Fruit fly (Drosophila melanogaster) whole organism, embryonic: ENCODE results near the gene ari-1.

Source experiments
- ATbp ChIP-seq: fragments of 200-800 bp; sonication (Bioruptor generic); optimal IDR thresholded peaks from 2 replicates; lab custom pipeline; 2017; ENCODE audit warnings: missing biosample characterization, mild to moderate bottlenecking, missing genetic modification characterization, missing genetic modification reagents
- Atf6 ChIP-seq: fragments of 200-800 bp; sonication (Bioruptor generic); IDR thresholded peaks from 2 replicates; pipeline ENCODE4 v1.3.6; 2022; ENCODE audit warnings: missing biosample characterization, missing genetic modification characterization
- Bdp1 ChIP-seq: fragments of 200-800 bp; sonication (Bioruptor generic); optimal IDR thresholded peaks from 3 replicates; lab custom pipeline; 2016; ENCODE audit warnings: missing biosample characterization, missing genetic modification characterization
- BtbVII ChIP-seq: fragments of 200-800 bp; sonication (Bioruptor generic); optimal IDR thresholded peaks from 3 replicates; lab custom pipeline; 2017; ENCODE audit warnings: missing biosample characterization, mild to moderate bottlenecking, missing genetic modification characterization
- CG11085 ChIP-seq: fragments of 200-800 bp; sonication (Bioruptor generic); IDR thresholded peaks from 2 replicates; pipeline ENCODE4 v1.3.6; 2022; ENCODE audit warnings: missing biosample characterization, missing genetic modification characterization
- CG11723 ChIP-seq: fragments of 200-800 bp; sonication (Bioruptor generic); optimal IDR thresholded peaks from 2 replicates; lab custom pipeline; 2017; ENCODE audit warnings: missing biosample characterization, mild to moderate bottlenecking, missing genetic modification characterization
- CG13296 ChIP-seq: fragments of 200-800 bp; sonication (Bioruptor generic); optimal IDR thresholded peaks from 3 replicates; lab custom pipeline; 2018; ENCODE audit warnings: missing biosample characterization, mild to moderate bottlenecking, missing genetic modification characterization
- CG15269 ChIP-seq: fragments of 200-800 bp; sonication (Bioruptor generic); optimal IDR thresholded peaks from 2 replicates; lab custom pipeline; 2018; ENCODE audit warnings: missing biosample characterization, mild to moderate bottlenecking, missing genetic modification characterization, moderate library complexity
- CG1529 ChIP-seq: fragments of 200-800 bp; sonication (Bioruptor generic); optimal IDR thresholded peaks from 3 replicates; lab custom pipeline; 2018; ENCODE audit warnings: missing biosample characterization, missing genetic modification characterization
- CG16813 ChIP-seq: fragments of 200-800 bp; sonication (Bioruptor generic); IDR thresholded peaks from 3 replicates; pipeline ENCODE4 v1.3.6; 2022; ENCODE audit warnings: missing biosample characterization, missing genetic modification characterization; ENCODE audit not compliant: partially characterized antibody
- CG18764 ChIP-seq: fragments of 200-800 bp; sonication (Bioruptor generic); optimal IDR thresholded peaks from 3 replicates; lab custom pipeline; 2016; ENCODE audit warnings: missing biosample characterization, missing genetic modification characterization
- CG30431 ChIP-seq: fragments of 200-800 bp; sonication (Bioruptor generic); optimal IDR thresholded peaks from 2 replicates; lab custom pipeline; 2017; ENCODE audit warnings: missing biosample characterization, missing genetic modification characterization
- CG3281 ChIP-seq: fragments of 200-800 bp; sonication (Bioruptor generic); optimal IDR thresholded peaks from 3 replicates; lab custom pipeline; 2017; ENCODE audit warnings: missing biosample characterization, mild to moderate bottlenecking, missing genetic modification characterization
- CG4360 ChIP-seq: fragments of 200-800 bp; sonication (Bioruptor generic); IDR thresholded peaks from 2 replicates; pipeline ENCODE4 v1.3.6; 2022; ENCODE audit warnings: missing biosample characterization, missing genetic modification characterization
- CG4854 ChIP-seq: fragments of 200-800 bp; sonication (Bioruptor generic); optimal IDR thresholded peaks from 2 replicates; lab custom pipeline; 2016; ENCODE audit warnings: missing biosample characterization, missing genetic modification characterization, inconsistent platforms
- CG6854 ChIP-seq: fragments of 200-800 bp; sonication (Bioruptor generic); optimal IDR thresholded peaks from 3 replicates; lab custom pipeline; 2017; ENCODE audit warnings: missing biosample characterization, mild to moderate bottlenecking, missing genetic modification characterization
- CG7556 ChIP-seq: fragments of 200-800 bp; sonication (Bioruptor generic); optimal IDR thresholded peaks from 2 replicates; lab custom pipeline; 2017; ENCODE audit warnings: missing biosample characterization, mild to moderate bottlenecking, missing genetic modification characterization
- CG7745 ChIP-seq: fragments of 200-800 bp; sonication (Bioruptor generic); optimal IDR thresholded peaks from 2 replicates; lab custom pipeline; 2018; ENCODE audit warnings: missing biosample characterization, mild to moderate bottlenecking, missing genetic modification characterization, moderate library complexity
- CG7839 ChIP-seq: fragments of 200-800 bp; sonication (Bioruptor generic); optimal IDR thresholded peaks from 3 replicates; lab custom pipeline; 2018; ENCODE audit warnings: missing biosample characterization, mild to moderate bottlenecking, missing genetic modification characterization, moderate library complexity
- CG7987 ChIP-seq: fragments of 200-800 bp; sonication (Bioruptor generic); optimal IDR thresholded peaks from 2 replicates; lab custom pipeline; 2018; ENCODE audit warnings: missing biosample characterization, mild to moderate bottlenecking, missing genetic modification characterization, moderate library complexity
- CG8388 ChIP-seq: fragments of 200-800 bp; sonication (Bioruptor generic); optimal IDR thresholded peaks from 2 replicates; lab custom pipeline; 2019; ENCODE audit warnings: missing biosample characterization, mild to moderate bottlenecking, missing genetic modification characterization, moderate library complexity
- CG8924 ChIP-seq: fragments of 200-800 bp; optimal IDR thresholded peaks from 3 replicates; lab custom pipeline; 2019; ENCODE audit warnings: missing biosample characterization, mild to moderate bottlenecking, missing genetic modification characterization, moderate library complexity
- Camta ChIP-seq: fragments of 200-800 bp; sonication (Bioruptor generic); optimal IDR thresholded peaks from 2 replicates; lab custom pipeline; 2016; ENCODE audit warnings: missing biosample characterization, missing genetic modification characterization
- CoRest ChIP-seq: fragments of 200-800 bp; sonication (Bioruptor generic); optimal IDR thresholded peaks from 3 replicates; lab custom pipeline; 2018; ENCODE audit warnings: missing biosample characterization, mild to moderate bottlenecking, missing genetic modification characterization, moderate library complexity
- Dip3 ChIP-seq: fragments of 200-800 bp; sonication (Bioruptor generic); optimal IDR thresholded peaks from 3 replicates; lab custom pipeline; 2016; ENCODE audit warnings: missing biosample characterization, missing genetic modification characterization
- HLH54F ChIP-seq: fragments of 200-800 bp; sonication (Bioruptor generic); optimal IDR thresholded peaks from 3 replicates; lab custom pipeline; 2016; ENCODE audit warnings: missing biosample characterization, missing genetic modification characterization
- Hr51 ChIP-seq, 2 experiments: fragments of 200-800 bp; sonication (Bioruptor generic); optimal IDR thresholded peaks; 2 replicates in 1 of 2; 3 replicates in 1 of 2; lab custom pipeline; 2016 to 2018; ENCODE audit warnings: missing biosample characterization in 2 of 2, missing genetic modification characterization in 2 of 2, mild to moderate bottlenecking in 1 of 2, moderate library complexity in 1 of 2
- MBD-R2 ChIP-seq: fragments of 200-800 bp; sonication (Bioruptor generic); IDR thresholded peaks from 2 replicates; pipeline ENCODE4 v1.3.6; 2022; ENCODE audit warnings: missing biosample characterization, missing genetic modification characterization
- Mes4 ChIP-seq: fragments of 200-800 bp; sonication (Bioruptor generic); optimal IDR thresholded peaks from 2 replicates; lab custom pipeline; 2016; ENCODE audit warnings: missing biosample characterization, missing genetic modification characterization
- NC2β ChIP-seq: fragments of 200-800 bp; sonication (Bioruptor generic); optimal IDR thresholded peaks from 2 replicates; lab custom pipeline; 2016; ENCODE audit warnings: missing biosample characterization, missing genetic modification characterization
- Nf-YA ChIP-seq: fragments of 200-800 bp; sonication (Bioruptor generic); IDR thresholded peaks from 2 replicates; pipeline ENCODE4 v1.3.6; 2022; ENCODE audit warnings: missing biosample characterization, missing genetic modification characterization
- NfI ChIP-seq: fragments of 200-800 bp; sonication (Bioruptor generic); optimal IDR thresholded peaks from 3 replicates; lab custom pipeline; 2018; ENCODE audit warnings: missing biosample characterization, mild to moderate bottlenecking, missing genetic modification characterization, moderate library complexity
- Optix ChIP-seq: fragments of 200-800 bp; sonication (Bioruptor generic); IDR thresholded peaks from 3 replicates; pipeline ENCODE4 v1.3.6; 2022; ENCODE audit warnings: missing biosample characterization, missing genetic modification characterization
- Ptx1 ChIP-seq: fragments of 200-800 bp; sonication (Bioruptor generic); IDR thresholded peaks from 2 replicates; pipeline ENCODE4 v1.3.6; 2022; ENCODE audit warnings: missing biosample characterization, missing genetic modification characterization
- Sry-δ ChIP-seq: fragments of 200-800 bp; sonication (Bioruptor generic); optimal IDR thresholded peaks from 2 replicates; lab custom pipeline; 2016; ENCODE audit warnings: missing biosample characterization, missing genetic modification characterization
- Taf1 ChIP-seq: fragments of 200-800 bp; sonication (Bioruptor generic); IDR thresholded peaks from 2 replicates; pipeline ENCODE4 v1.3.6; 2022; ENCODE audit warnings: missing biosample characterization, missing genetic modification characterization
- Xbp1 ChIP-seq: fragments of 200-800 bp; sonication (Bioruptor generic); optimal IDR thresholded peaks from 3 replicates; lab custom pipeline; 2016; ENCODE audit warnings: missing biosample characterization, mild to moderate bottlenecking, missing genetic modification characterization
- abd-A ChIP-seq: fragments of 200-800 bp; sonication (Bioruptor generic); optimal IDR thresholded peaks from 3 replicates; lab custom pipeline; 2019; ENCODE audit warnings: missing biosample characterization, mild to moderate bottlenecking, missing genetic modification characterization, moderate library complexity
- dan ChIP-seq: fragments of 200-800 bp; sonication (Bioruptor generic); IDR thresholded peaks from 2 replicates; pipeline ENCODE4 v1.3.6; 2022; ENCODE audit warnings: missing biosample characterization, missing genetic modification characterization
- en ChIP-seq: fragments of 200-800 bp; sonication (Bioruptor generic); optimal IDR thresholded peaks from 2 replicates; lab custom pipeline; 2016; ENCODE audit warnings: missing biosample characterization, missing genetic modification characterization
- fd64A ChIP-seq: fragments of 200-800 bp; sonication (Bioruptor generic); optimal IDR thresholded peaks from 3 replicates; lab custom pipeline; 2018; ENCODE audit warnings: missing biosample characterization, mild to moderate bottlenecking, missing genetic modification characterization
- gcm ChIP-seq: fragments of 200-800 bp; sonication (Bioruptor generic); optimal IDR thresholded peaks from 2 replicates; lab custom pipeline; 2019; ENCODE audit warnings: missing biosample characterization, mild to moderate bottlenecking, missing genetic modification characterization, moderate library complexity
- gem ChIP-seq: fragments of 200-800 bp; sonication (Bioruptor generic); optimal IDR thresholded peaks from 2 replicates; lab custom pipeline; 2019; ENCODE audit warnings: missing biosample characterization, mild to moderate bottlenecking, missing genetic modification characterization, moderate library complexity
- her ChIP-seq: fragments of 200-800 bp; sonication (Bioruptor generic); optimal IDR thresholded peaks from 2 replicates; lab custom pipeline; 2016; ENCODE audit warnings: missing biosample characterization, missing genetic modification characterization
- jigr1 ChIP-seq: fragments of 200-800 bp; sonication (Bioruptor generic); IDR thresholded peaks from 3 replicates; pipeline ENCODE4 v1.3.6; 2022; ENCODE audit warnings: missing biosample characterization, missing genetic modification characterization
- kni ChIP-seq: fragments of 200-800 bp; sonication (Bioruptor generic); optimal IDR thresholded peaks from 3 replicates; lab custom pipeline; 2017; ENCODE audit warnings: mild to moderate bottlenecking, missing biosample characterization, missing genetic modification reagents, missing genetic modification characterization
- pb ChIP-seq: fragments of 200-800 bp; sonication (Bioruptor generic); optimal IDR thresholded peaks from 3 replicates; lab custom pipeline; 2016; ENCODE audit warnings: missing biosample characterization, missing genetic modification characterization
- ro ChIP-seq: fragments of 200-800 bp; sonication (Bioruptor generic); IDR thresholded peaks from 2 replicates; pipeline ENCODE4 v1.3.6; 2022; ENCODE audit warnings: missing biosample characterization, missing genetic modification characterization
- schlank ChIP-seq: fragments of 200-800 bp; sonication (Bioruptor generic); optimal IDR thresholded peaks from 2 replicates; lab custom pipeline; 2018; ENCODE audit warnings: missing biosample characterization, mild to moderate bottlenecking, missing genetic modification characterization
- scrt ChIP-seq: fragments of 200-800 bp; sonication (Bioruptor generic); optimal IDR thresholded peaks from 2 replicates; lab custom pipeline; 2018; ENCODE audit warnings: missing biosample characterization, mild to moderate bottlenecking, missing genetic modification characterization, moderate library complexity
- sd ChIP-seq: fragments of 200-800 bp; sonication (Bioruptor generic); optimal IDR thresholded peaks from 3 replicates; lab custom pipeline; 2018; ENCODE audit warnings: missing biosample characterization, mild to moderate bottlenecking, missing genetic modification characterization, moderate library complexity
- vnd ChIP-seq: fragments of 200-800 bp; sonication (Bioruptor generic); IDR thresholded peaks from 3 replicates; pipeline ENCODE4 v1.3.6; 2022; ENCODE audit warnings: missing biosample characterization, missing genetic modification characterization; ENCODE audit not compliant: partially characterized antibody

The ari-1 gene

DNA sequence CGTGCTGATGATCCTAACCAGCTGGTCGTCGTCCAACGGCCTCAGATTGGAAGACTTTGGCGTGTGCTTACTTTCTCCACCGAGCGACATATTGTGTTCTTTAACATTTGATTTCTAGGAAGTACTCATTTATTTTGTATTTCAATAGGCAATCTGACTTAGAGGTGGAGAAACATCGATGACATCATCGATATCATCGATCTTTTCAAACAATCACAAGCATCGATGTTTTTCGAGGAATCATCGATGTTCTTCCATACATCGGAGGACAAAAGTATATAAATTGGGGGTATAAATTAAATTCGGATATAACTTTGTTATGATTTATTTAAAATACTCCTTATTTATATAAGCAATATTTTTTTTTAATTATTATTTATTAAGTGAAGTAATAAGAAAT is 47.3 kb downstream of the ari-1 start, which contains the start of gene Swt1 (continued):
- TF ChIP-seq Atf6 (GFP tag; lab: Robert Waterston, UW) (no peak), CG18764 (GFP tag; lab: Kevin White, UChicago) (no peak), Sry-δ (GFP tag; lab: Kevin White, UChicago) (peak; percentile 81), CG11085 (GFP tag; lab: Robert Waterston, UW) (no peak), jigr1 (GFP tag; lab: Robert Waterston, UW) (no peak), en (no peak), Taf1 (GFP tag; lab: Robert Waterston, UW) (no peak), CG13296 (GFP tag; lab: Kevin White, UChicago) (no peak), fd64A (GFP tag; lab: Kevin White, UChicago) (no peak), CG4854 (GFP tag; lab: Kevin White, UChicago) (no peak), CG8924 (no peak), CG7556 (no peak), CG11723 (no peak), Mes4 (GFP tag; lab: Kevin White, UChicago) (no peak), pb (no peak), CG7839 (tag; lab: Kevin White, UChicago) (no peak), MBD-R2 (GFP tag; lab: Robert Waterston, UW) (peak; percentile 65), NfI (GFP tag; lab: Kevin White, UChicago) (no peak), CG1529 (no peak), Nf-YA (GFP tag; lab: Robert Waterston, UW) (no peak), ro (GFP tag; lab: Robert Waterston, UW) (no peak), CG8388 (no peak), BtbVII (GFP tag; lab: Kevin White, UChicago) (no peak), sd (tag; lab: Kevin White, UChicago) (no peak), Bdp1 (no peak), Camta (GFP tag; lab: Kevin White, UChicago) (no peak), CG16813 (GFP tag; lab: Robert Waterston, UW) (peak; percentile 93), kni (no peak), schlank (no peak), ATbp (GFP tag; lab: Kevin White, UChicago) (no peak), Xbp1 (GFP tag; lab: Kevin White, UChicago) (no peak), Dip3 (GFP tag; lab: Kevin White, UChicago) (no peak), CG3281 (GFP tag; lab: Kevin White, UChicago) (no peak), Ptx1 (no peak), gcm (GFP tag; lab: Kevin White, UChicago) (no peak), abd-A (tag; lab: Kevin White, UChicago) (no peak), NC2β (GFP tag; lab: Kevin White, UChicago) (no peak), vnd (GFP tag; lab: Robert Waterston, UW) (peak; percentile 88), dan (GFP tag; lab: Robert Waterston, UW) (no peak), Hr51 (GFP tag; optimal IDR thresholded peaks at IDR 0.05; lab: Kevin White, UChicago) (no peak), scrt (no peak), gem (tag; lab: Kevin White, UChicago) (no peak), CG6854 (no peak), HLH54F (no peak), her (no peak), CG7745 (tag; lab: Kevin White, UChicago) (no peak), CG4360 (GFP tag; lab: Robert Waterston, UW) (no peak), Optix (no peak), CG7987 (GFP tag; lab: Kevin White, UChicago) (no peak), CG30431 (GFP tag; lab: Kevin White, UChicago) (no peak), CoRest (tag; lab: Kevin White, UChicago) (peak; percentile 6), CG15269 (tag; lab: Kevin White, UChicago) (no peak)
